Worm (Caenorhabditis elegans) whole organism, L3 larva: Measurements from ENCODE around the gene nhr-285.
"Not testable (repeated sequence)": the region's sequence is repeated elsewhere in the genome, so short reads cannot be mapped to it uniquely, and the experiment has no call there.

Experiments used
- R02D3.7 ChIP-seq: fragments of 150-350 bp; optimal IDR thresholded peaks from 2 replicates; lab custom pipeline; 2014; ENCODE audit warnings: missing biosample characterization, missing genetic modification characterization
- ZK546.5 ChIP-seq: sonication (generic microtip); optimal IDR thresholded peaks from 2 replicates; lab custom pipeline; 2017; ENCODE audit warnings: missing biosample characterization, missing genetic modification characterization
- aly-2 ChIP-seq: fragments of 150-350 bp; optimal IDR thresholded peaks from 2 replicates; lab custom pipeline; 2014; ENCODE audit warnings: missing biosample characterization, missing genetic modification characterization
- ceh-28 ChIP-seq: fragments of 150-350 bp; optimal IDR thresholded peaks from 2 replicates; lab custom pipeline; 2014; ENCODE audit warnings: missing biosample characterization, missing genetic modification reagents, missing genetic modification characterization
- ceh-82 ChIP-seq: fragments of 150-350 bp; optimal IDR thresholded peaks from 2 replicates; lab custom pipeline; 2014; ENCODE audit warnings: missing biosample characterization, missing genetic modification characterization
- daf-12 ChIP-seq: fragments of 150-350 bp; optimal IDR thresholded peaks from 2 replicates; lab custom pipeline; 2014; ENCODE audit warnings: missing biosample characterization, missing genetic modification reagents, missing genetic modification characterization
- elt-1 ChIP-seq: fragments of 150-350 bp; optimal IDR thresholded peaks from 2 replicates; lab custom pipeline; 2014; ENCODE audit warnings: missing biosample characterization, missing genetic modification characterization
- eor-1 ChIP-seq, 2 experiments: fragments of 150-350 bp; optimal IDR thresholded peaks; 2 replicates each; lab custom pipeline; 2014 to 2018; ENCODE audit warnings: missing biosample characterization in 2 of 2, missing genetic modification characterization in 2 of 2
- fkh-10 ChIP-seq: sonication (generic microtip); optimal IDR thresholded peaks from 2 replicates; lab custom pipeline; 2017; ENCODE audit warnings: missing biosample characterization, missing genetic modification reagents, missing genetic modification characterization
- fkh-2 ChIP-seq: fragments of 150-350 bp; optimal IDR thresholded peaks from 2 replicates; lab custom pipeline; 2014; ENCODE audit warnings: missing biosample characterization, missing genetic modification reagents, missing genetic modification characterization
- fos-1 ChIP-seq: fragments of 150-350 bp; optimal IDR thresholded peaks from 2 replicates; lab custom pipeline; 2014; ENCODE audit warnings: missing biosample characterization, missing genetic modification characterization
- hmg-11 ChIP-seq: sonication (generic microtip); optimal IDR thresholded peaks from 2 replicates; lab custom pipeline; 2016; ENCODE audit warnings: missing genetic modification characterization, missing compliant biosample characterization
- jun-1 ChIP-seq: fragments of 150-350 bp; optimal IDR thresholded peaks from 2 replicates; lab custom pipeline; 2014; ENCODE audit warnings: missing biosample characterization, missing genetic modification reagents, missing genetic modification characterization
- lin-15B ChIP-seq: fragments of 150-350 bp; optimal IDR thresholded peaks from 2 replicates; lab custom pipeline; 2014; ENCODE audit warnings: missing biosample characterization, missing genetic modification characterization
- lsy-12 ChIP-seq: sonication (generic microtip); optimal IDR thresholded peaks from 2 replicates; lab custom pipeline; 2016; ENCODE audit warnings: mild to moderate bottlenecking, missing genetic modification characterization, missing compliant biosample characterization
- mdl-1 ChIP-seq: fragments of 150-350 bp; optimal IDR thresholded peaks from 2 replicates; lab custom pipeline; 2014; ENCODE audit warnings: missing biosample characterization, missing genetic modification characterization
- mml-1 ChIP-seq: fragments of 150-350 bp; sonication (generic microtip); optimal IDR thresholded peaks from 3 replicates; lab custom pipeline; 2014; ENCODE audit warnings: missing biosample characterization, missing genetic modification characterization
- nfya-1 ChIP-seq: sonication (generic microtip); optimal IDR thresholded peaks from 2 replicates; lab custom pipeline; 2017; ENCODE audit warnings: missing genetic modification characterization, mild to moderate bottlenecking, missing compliant biosample characterization, antibody characterized with exemption, moderate library complexity; ENCODE audit not compliant: insufficient read depth
- nhr-23 ChIP-seq: fragments of 150-350 bp; optimal IDR thresholded peaks from 2 replicates; lab custom pipeline; 2014; ENCODE audit warnings: missing biosample characterization, missing genetic modification reagents, missing genetic modification characterization
- nhr-28 ChIP-seq: fragments of 150-350 bp; optimal IDR thresholded peaks from 2 replicates; lab custom pipeline; 2014; ENCODE audit warnings: missing biosample characterization, missing genetic modification characterization
- nhr-43 ChIP-seq: sonication (generic microtip); optimal IDR thresholded peaks from 2 replicates; lab custom pipeline; 2016; ENCODE audit warnings: mild to moderate bottlenecking, missing genetic modification characterization, missing compliant biosample characterization; ENCODE audit not compliant: poor library complexity, severe bottlenecking
- nhr-67 ChIP-seq: fragments of 150-350 bp; optimal IDR thresholded peaks from 2 replicates; lab custom pipeline; 2014; ENCODE audit warnings: missing biosample characterization, missing genetic modification characterization
- nhr-76 ChIP-seq: fragments of 150-350 bp; sonication (generic microtip); optimal IDR thresholded peaks from 5 replicates; lab custom pipeline; 2014; ENCODE audit warnings: missing biosample characterization, missing genetic modification characterization
- nhr-77 ChIP-seq: fragments of 150-350 bp; optimal IDR thresholded peaks from 2 replicates; lab custom pipeline; 2014; ENCODE audit warnings: missing biosample characterization, missing genetic modification characterization
- pha-4 ChIP-seq: fragments of 150-350 bp; optimal IDR thresholded peaks from 2 replicates; lab custom pipeline; 2014; ENCODE audit warnings: missing biosample characterization, missing genetic modification reagents, missing genetic modification characterization
- pqm-1 ChIP-seq: fragments of 150-350 bp; optimal IDR thresholded peaks from 2 replicates; lab custom pipeline; 2017; ENCODE audit warnings: missing biosample characterization, missing genetic modification characterization, inconsistent platforms
- skn-1 ChIP-seq: fragments of 150-350 bp; optimal IDR thresholded peaks from 2 replicates; lab custom pipeline; 2014; ENCODE audit warnings: missing biosample characterization, missing genetic modification characterization
- tbx-2 ChIP-seq: sonication (generic microtip); optimal IDR thresholded peaks from 2 replicates; lab custom pipeline; 2016; ENCODE audit warnings: mild to moderate bottlenecking, missing genetic modification characterization, missing compliant biosample characterization
- unc-62 ChIP-seq: fragments of 150-350 bp; sonication (generic microtip); optimal IDR thresholded peaks from 4 replicates; lab custom pipeline; 2014; ENCODE audit warnings: missing biosample characterization, missing genetic modification reagents, missing genetic modification characterization
- ztf-11 ChIP-seq: fragments of 150-350 bp; optimal IDR thresholded peaks from 2 replicates; lab custom pipeline; 2014; ENCODE audit warnings: missing biosample characterization, missing genetic modification characterization

nhr-285 gene

ce11 chrV:15802623-15803022 lies 23.6 kb upstream of the nhr-285 start, which contains the start of gene T26E4.9:
Gene T26E4.9 (minus strand): TSS chrV:15802723.
- TF ChIP-seq nfya-1, jun-1, fos-1 (tag; lab: Kevin White, UChicago): not testable (repeated sequence)

ce11 chrV:15798108-15798507 lies 19.1 kb upstream of the nhr-285 start, which contains the start of gene T26E4.10:
Gene T26E4.10 (minus strand): TSS chrV:15798208.
- no peak for TF ChIP-seq R02D3.7 (tag; lab: Kevin White, UChicago)

ce11 chrV:15796087-15796486 lies 17.1 kb upstream of the nhr-285 start, which contains the start of gene nhr-223:
Gene nhr-223 (plus strand): TSS chrV:15796387.
- no peak for TF ChIP-seq mdl-1 (tag; lab: Kevin White, UChicago)
- TF ChIP-seq eor-1 (tag; optimal IDR thresholded peaks at IDR 0.05; lab: Kevin White, UChicago): no peak
- no peak for TF ChIP-seq nfya-1 (tag; lab: Kevin White, UChicago)
- no peak for TF ChIP-seq mml-1 (tag; lab: Kevin White, UChicago)
- no peak for TF ChIP-seq nhr-76
- TF ChIP-seq tbx-2 (tag; lab: Kevin White, UChicago): no peak
- no peak for TF ChIP-seq unc-62 (GFP tag; lab: Kevin White, UChicago)

- TF ChIP-seq nhr-77 (tag; lab: Kevin White, UChicago): no peak
- no peak for TF ChIP-seq nfya-1 (tag; lab: Kevin White, UChicago)
- TF ChIP-seq skn-1: no peak
- TF ChIP-seq ceh-82: no peak
- TF ChIP-seq lsy-12: no peak
- no peak for TF ChIP-seq nhr-28 (tag; lab: Kevin White, UChicago)
- no peak for TF ChIP-seq pha-4 (tag; lab: Kevin White, UChicago)
- TF ChIP-seq ztf-11 (tag; lab: Kevin White, UChicago): no peak
- TF ChIP-seq pqm-1 (tag; lab: Kevin White, UChicago): no peak
- TF ChIP-seq nhr-67 (tag; lab: Kevin White, UChicago): no peak
- TF ChIP-seq fos-1 (tag; lab: Kevin White, UChicago): no peak
- no peak for TF ChIP-seq ceh-28
- TF ChIP-seq, all 47 proteins: peak for 0
These were observed 14.2 kb upstream of the nhr-285 start, which contains the start of gene T26E4.7 for ce11 chrV:15793270-15793669. Gene T26E4.7 (plus strand): TSS chrV:15793570.

ce11 chrV:15792409-15792808 lies 13.4 kb upstream of the nhr-285 start, which contains the start of gene T26E4.4:
Gene T26E4.4 (minus strand): TSS chrV:15792509.
- no peak for TF ChIP-seq R02D3.7 (tag; lab: Kevin White, UChicago)
- no peak for TF ChIP-seq daf-12 (tag; lab: Kevin White, UChicago)
- TF ChIP-seq fos-1 (tag; lab: Kevin White, UChicago): no peak
- TF ChIP-seq tbx-2 (tag; lab: Kevin White, UChicago): no peak
- no peak for TF ChIP-seq nhr-23
- TF ChIP-seq jun-1 (tag; lab: Kevin White, UChicago): no peak
- no peak for TF ChIP-seq hmg-11 (tag; lab: Kevin White, UChicago)
- TF ChIP-seq ceh-82: no peak
- no peak for TF ChIP-seq nhr-43 (tag; lab: Kevin White, UChicago)
- TF ChIP-seq ztf-11 (tag; lab: Kevin White, UChicago): no peak
- TF ChIP-seq mdl-1 (tag; lab: Kevin White, UChicago): no peak
- no peak for TF ChIP-seq lin-15B (tag; lab: Kevin White, UChicago)
- TF ChIP-seq nhr-76: no peak
- TF ChIP-seq ZK546.5 (tag; lab: Kevin White, UChicago): no peak
- TF ChIP-seq elt-1 (tag; lab: Kevin White, UChicago): no peak

- no peak for TF ChIP-seq fkh-2
- no peak for TF ChIP-seq nhr-67 (tag; lab: Kevin White, UChicago)
- no peak for TF ChIP-seq fkh-10 (GFP tag; lab: Kevin White, UChicago)
- TF ChIP-seq ceh-28: no peak
- TF ChIP-seq jun-1 (tag; lab: Kevin White, UChicago): no peak
- no peak for TF ChIP-seq daf-12 (tag; lab: Kevin White, UChicago)
- TF ChIP-seq nhr-43 (tag; lab: Kevin White, UChicago): no peak
- TF ChIP-seq aly-2: no peak
- no peak for TF ChIP-seq mml-1 (tag; lab: Kevin White, UChicago)
These were observed 3.5 kb upstream of the nhr-285 start, which contains the start of gene T26E4.3 for ce11 chrV:15782494-15782893. Gene T26E4.3 (plus strand): TSS chrV:15782794.
